Fruit fly (Drosophila melanogaster): Measurements from ENCODE around the gene rst.

The rst gene

DNA sequence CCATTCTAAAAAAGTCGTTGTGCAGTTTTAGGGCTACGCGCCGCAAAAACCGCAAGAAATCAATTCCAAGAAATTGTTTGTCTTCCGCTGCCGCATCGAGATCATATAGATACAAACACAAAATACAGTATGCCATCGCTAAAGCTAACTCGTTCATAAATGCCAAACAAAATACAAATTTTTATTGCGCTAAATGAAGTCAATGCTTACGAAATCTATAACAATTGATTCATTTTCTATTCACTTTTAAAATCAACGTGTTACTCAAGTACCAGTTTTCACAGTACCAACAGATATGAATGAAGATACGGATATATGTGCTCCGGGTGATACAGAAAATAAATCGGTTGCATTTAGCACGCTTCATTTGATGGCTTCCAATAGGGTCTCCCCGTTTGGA lies 34.1 kb upstream of the rst start (continued):
- TF ChIP-seq ftz-f1 (GFP tag; optimal IDR thresholded peaks at IDR 0.05) (no peak), run (tag; optimal IDR thresholded peaks at IDR 0.05) (no peak), Abd-B (GFP tag; optimal IDR thresholded peaks at IDR 0.05) (peak; percentile 60), gce (GFP tag; IDR thresholded peaks at IDR 0.05) (peak; percentile 64; the same call in 1 of the 3 replicates), ATbp (GFP tag; optimal IDR thresholded peaks at IDR 0.05) (peak; percentile 62), CG14014 (GFP tag; IDR thresholded peaks at IDR 0.05) (0 out of 2 replicates have a peak, but pooled peaks have one; percentile 35), sna (GFP tag; IDR thresholded peaks at IDR 0.05; ENCODE audit: partially characterized antibody) (no peak), p53 (GFP tag; optimal IDR thresholded peaks at IDR 0.05) (no peak), z (GFP tag; IDR thresholded peaks at IDR 0.05) (peak; percentile 32; the same call in 1 of the 3 replicates), Dip3 (GFP tag; optimal IDR thresholded peaks at IDR 0.05) (no peak), Bdp1 (GFP tag; optimal IDR thresholded peaks at IDR 0.05) (no peak), CG15269 (tag; optimal IDR thresholded peaks at IDR 0.05) (peak; percentile 69), az2 (GFP tag; optimal IDR thresholded peaks at IDR 0.05) (peak; percentile 65), BEAF-32 (GFP tag; optimal IDR thresholded peaks at IDR 0.05) (no peak), MTF-1 (GFP tag; optimal IDR thresholded peaks at IDR 0.05; ENCODE audit: borderline replicate concordance) (peak; percentile 27), ERR (GFP tag; optimal IDR thresholded peaks at IDR 0.05) (no peak), Max (GFP tag; optimal IDR thresholded peaks at IDR 0.05) (no peak), CG30431 (GFP tag; optimal IDR thresholded peaks at IDR 0.05) (peak; percentile 24), CG13624 (GFP tag; optimal IDR thresholded peaks at IDR 0.05) (peak; percentile 33), eyg (GFP tag; optimal IDR thresholded peaks at IDR 0.05) (peak; percentile 9), crol (GFP tag; IDR thresholded peaks at IDR 0.05) (no peak), Med (GFP tag) (peak; percentile 93), ato (GFP tag; IDR thresholded peaks at IDR 0.05; ENCODE audit: partially characterized antibody) (no peak), NC2α (GFP tag; optimal IDR thresholded peaks at IDR 0.05) (no peak), Ets65A (GFP tag) (peak; percentile 94), CG7357 (GFP tag; IDR thresholded peaks at IDR 0.05) (no peak), NK7.1 (GFP tag; optimal IDR thresholded peaks at IDR 0.05) (no peak), gro (GFP tag; optimal IDR thresholded peaks at IDR 0.05) (no peak), CG11247 (GFP tag; IDR thresholded peaks at IDR 0.05) (0 out of 2 replicates have a peak, but pooled peaks have one; percentile 36), grn (GFP tag; optimal IDR thresholded peaks at IDR 0.05) (peak; percentile 4), da (GFP tag; optimal IDR thresholded peaks at IDR 0.05) (no peak), E2f1 (GFP tag; IDR thresholded peaks at IDR 0.05) (peak; percentile 52), CG3065 (GFP tag; optimal IDR thresholded peaks at IDR 0.05) (no peak), slou (GFP tag; optimal IDR thresholded peaks at IDR 0.05) (peak; percentile 4), tup (GFP tag; optimal IDR thresholded peaks at IDR 0.05) (no peak), pzg (GFP tag; optimal IDR thresholded peaks at IDR 0.05) (no peak), CG17361 (GFP tag; IDR thresholded peaks at IDR 0.05) (peak; percentile 66), phol (tag; optimal IDR thresholded peaks at IDR 0.05) (peak; percentile 70), kni (GFP tag; optimal IDR thresholded peaks at IDR 0.05) (no peak), pnt (GFP tag; optimal IDR thresholded peaks at IDR 0.05) (peak; percentile 64), ranshi (GFP tag; IDR thresholded peaks at IDR 0.05) (peak; percentile 61; the same call in 1 of the 2 replicates), CG13123 (GFP tag; optimal IDR thresholded peaks at IDR 0.05) (no peak), CG33213 (GFP tag; optimal IDR thresholded peaks at IDR 0.05) (no peak), Dref (GFP tag; IDR thresholded peaks at IDR 0.05) (no peak), sim (GFP tag; IDR thresholded peaks at IDR 0.05) (no peak), Sry-δ (GFP tag; optimal IDR thresholded peaks at IDR 0.05) (peak; percentile 9), otp (GFP tag; IDR thresholded peaks at IDR 0.05) (peak; percentile 67; the same call in 1 of the 3 replicates), CG3281 (GFP tag; optimal IDR thresholded peaks at IDR 0.05) (no peak), tin (GFP tag; optimal IDR thresholded peaks at IDR 0.05) (peak; percentile 60), fd64A (GFP tag; optimal IDR thresholded peaks at IDR 0.05) (peak; percentile 49), Dek (tag; optimal IDR thresholded peaks at IDR 0.05) (no peak), abd-A (tag; optimal IDR thresholded peaks at IDR 0.05) (no peak)

All from whole organism, embryonic.